Worm (Caenorhabditis elegans) whole organism, dauer: ENCODE results near the gene rpia-1.

ENCODE experiments used
- unc-62 ChIP-seq: sonication (generic microtip); optimal IDR thresholded peaks from 2 replicates; lab custom pipeline; 2017; ENCODE audit warnings: missing biosample characterization, missing genetic modification reagents, missing genetic modification characterization

Gene rpia-1

DNA sequence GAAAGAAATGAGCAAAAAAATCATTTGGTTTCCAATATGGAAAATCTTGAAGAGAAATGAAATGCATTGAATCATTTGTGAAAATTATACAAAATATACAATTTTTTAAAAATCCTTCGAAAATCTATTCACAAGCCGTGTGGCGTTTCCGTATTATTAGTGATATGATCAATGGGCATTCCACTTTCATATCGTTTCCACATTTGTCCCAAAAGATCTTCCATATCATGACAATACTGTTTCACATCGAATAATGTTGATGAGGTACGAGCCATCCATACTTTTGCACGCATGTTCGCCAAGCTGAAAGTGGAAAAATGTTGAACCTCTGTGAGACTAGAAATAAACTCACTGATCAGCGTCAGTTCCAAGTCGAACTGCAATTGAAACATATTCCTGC lies 23.4 kb downstream of the rpia-1 start:
- TF ChIP-seq unc-62 (GFP tag; lab: Kevin White, UChicago) = no peak

- no peak for TF ChIP-seq unc-62 (GFP tag; lab: Kevin White, UChicago)
Measured at ce11 chrIII:7148191-7148590, 25.3 kb downstream of the rpia-1 start.

ce11 chrIII:7150162-7150561 lies 27.2 kb downstream of the rpia-1 start:
- TF ChIP-seq unc-62 (GFP tag; lab: Kevin White, UChicago) = no peak

DNA sequence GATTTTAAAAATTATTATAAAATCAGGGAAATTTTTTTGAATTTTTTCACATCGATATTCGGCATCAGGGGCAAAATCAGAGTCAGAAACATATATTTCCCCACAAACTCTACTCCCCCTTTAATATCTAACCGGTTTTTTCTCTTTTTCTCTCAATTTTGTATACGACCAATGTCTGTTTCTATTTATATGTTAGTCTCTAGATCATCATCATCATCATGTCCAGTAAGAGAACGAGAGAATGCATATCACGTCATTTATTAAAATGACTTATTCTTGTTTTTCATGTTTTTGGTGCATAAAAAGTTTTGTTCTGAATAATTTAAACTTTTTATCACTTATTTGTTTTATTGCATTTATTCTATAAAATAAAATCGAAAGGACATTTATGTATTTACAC lies 29.6 kb downstream of the rpia-1 start:
- no peak for TF ChIP-seq unc-62 (GFP tag; lab: Kevin White, UChicago)

DNA sequence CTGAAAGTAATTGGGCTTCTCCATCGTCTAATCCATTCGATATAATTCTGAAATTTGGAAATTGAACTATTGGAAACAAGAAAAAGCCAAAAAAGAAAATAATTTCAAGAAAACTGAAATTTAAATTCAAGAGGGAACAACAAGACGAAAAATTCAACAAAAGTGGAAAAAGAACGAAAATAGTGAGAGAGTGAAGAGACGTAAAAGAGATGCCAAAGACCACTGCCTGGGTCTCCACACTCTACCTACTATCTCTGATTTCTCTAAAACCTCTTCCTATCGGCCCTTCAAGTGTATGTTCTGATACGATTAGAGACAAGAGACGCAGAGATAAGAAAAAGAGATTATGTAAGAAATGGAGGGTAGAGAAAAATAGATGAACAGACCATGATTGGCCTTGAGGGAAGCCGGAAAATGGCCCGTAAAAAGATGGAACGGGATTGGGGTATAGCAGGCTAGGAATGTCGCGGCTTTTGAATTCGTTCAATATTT lies 30.9 kb downstream of the rpia-1 start, which contains the start of gene ogt-1:
Gene ogt-1 (minus strand): TSS at position 51 of the 492 bp plus-strand sequence.
- TF ChIP-seq unc-62 (GFP tag; lab: Kevin White, UChicago) = no peak

- TF ChIP-seq unc-62 (GFP tag; lab: Kevin White, UChicago) = no peak
Measured at ce11 chrIII:7154526-7154925, 31.6 kb downstream of the rpia-1 start.

ce11 chrIII:7155631-7156030 lies 32.7 kb downstream of the rpia-1 start:
- TF ChIP-seq unc-62 (GFP tag; lab: Kevin White, UChicago) = no peak

- TF ChIP-seq unc-62 (GFP tag; lab: Kevin White, UChicago) = no peak
Measured at ce11 chrIII:7158709-7159108, 35.8 kb downstream of the rpia-1 start, which contains the start of gene nuo-4. Gene nuo-4 (minus strand): TSS chrIII:7158809.

DNA sequence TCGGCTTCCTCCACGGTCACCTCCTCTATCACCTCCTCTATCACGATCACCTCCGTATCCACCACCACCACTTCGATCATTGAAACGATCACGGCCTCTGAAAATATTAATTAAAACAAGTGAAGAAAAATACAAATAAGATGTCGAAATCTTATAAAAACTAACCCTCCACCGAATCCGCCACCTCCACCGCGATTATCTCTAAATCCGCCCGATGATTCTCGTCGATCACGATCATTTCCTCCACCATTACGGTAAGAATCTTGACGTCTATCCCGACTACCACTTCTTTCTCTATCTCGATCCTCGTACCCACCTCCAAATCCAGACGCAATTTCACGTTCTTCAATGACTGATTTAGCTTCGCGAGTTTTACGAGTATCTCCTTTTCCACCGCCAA lies 36.3 kb downstream of the rpia-1 start:
- TF ChIP-seq unc-62 (GFP tag; lab: Kevin White, UChicago) = no peak

DNA sequence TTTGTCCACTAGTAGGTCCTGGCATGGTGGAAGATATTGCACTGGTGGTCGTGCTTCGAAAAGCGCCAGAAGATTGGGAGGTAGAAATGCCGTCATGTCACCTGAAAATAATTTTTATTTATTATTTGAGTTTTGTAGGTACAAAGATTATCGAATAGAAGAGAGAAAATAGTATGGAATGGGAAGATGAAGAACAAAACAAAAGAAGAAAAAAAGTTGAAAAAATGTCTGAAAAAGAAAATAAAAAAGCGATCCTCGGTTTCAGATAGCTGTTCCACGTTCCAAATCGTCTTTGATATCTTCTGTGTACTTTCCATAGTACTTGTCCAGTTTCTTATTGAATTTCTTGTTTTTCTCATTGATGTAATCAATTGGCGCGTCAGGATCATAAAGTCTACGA lies 38.1 kb downstream of the rpia-1 start, which contains the start of gene rnp-7:
Gene rnp-7 (minus strand): TSS at position 101 of the 400 bp plus-strand sequence.
- TF ChIP-seq unc-62 (GFP tag; lab: Kevin White, UChicago) = no peak

- TF ChIP-seq unc-62 (GFP tag; lab: Kevin White, UChicago) = no peak
Measured at ce11 chrIII:7162065-7162762, 39.3 kb downstream of the rpia-1 start, which contains the start of the genes syf-2 and K04G7.1. Gene syf-2 (minus strand): TSS chrIII:7162115. Gene K04G7.1 (plus strand): TSS chrIII:7162712.

DNA sequence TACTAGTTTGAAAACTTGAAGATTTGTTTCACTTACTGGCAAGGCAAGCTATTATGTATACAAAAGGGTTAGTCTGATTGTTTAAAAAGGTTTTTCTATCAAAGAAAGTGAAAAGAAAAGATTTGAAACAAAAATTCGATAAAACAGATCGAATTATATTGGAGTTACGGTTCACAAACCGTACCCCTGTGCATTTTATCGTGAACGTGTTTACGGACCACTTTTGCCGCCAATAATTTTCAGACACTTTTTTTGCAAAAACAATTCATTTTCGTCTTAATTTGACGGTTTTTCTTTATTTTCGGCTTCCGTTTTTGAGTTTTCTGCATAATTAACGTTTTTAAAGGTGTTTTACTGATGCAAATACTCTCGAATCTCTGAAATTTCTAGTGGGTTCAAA lies 42.3 kb downstream of the rpia-1 start:
- TF ChIP-seq unc-62 (GFP tag; lab: Kevin White, UChicago) = no peak

DNA sequence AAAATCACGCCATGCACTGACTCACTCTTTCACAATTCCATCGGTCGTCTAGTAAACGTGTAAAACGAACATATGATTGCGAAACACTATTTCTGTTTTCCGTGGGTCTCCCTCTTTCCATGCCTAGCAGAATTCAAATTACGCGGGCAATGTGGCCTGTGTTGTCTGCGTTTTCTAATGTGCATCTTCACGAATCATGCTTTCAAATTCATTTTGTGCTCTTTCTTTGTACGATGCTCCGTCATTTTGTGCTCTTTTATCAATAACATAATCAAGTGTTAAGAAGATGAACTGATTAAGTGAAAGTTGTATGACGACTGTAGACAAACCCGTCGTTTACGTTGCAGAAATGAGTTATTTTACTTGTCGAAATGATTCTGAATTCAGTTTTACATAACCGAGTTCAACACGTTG lies 42.9 kb downstream of the rpia-1 start:
- no peak for TF ChIP-seq unc-62 (GFP tag; lab: Kevin White, UChicago)

DNA sequence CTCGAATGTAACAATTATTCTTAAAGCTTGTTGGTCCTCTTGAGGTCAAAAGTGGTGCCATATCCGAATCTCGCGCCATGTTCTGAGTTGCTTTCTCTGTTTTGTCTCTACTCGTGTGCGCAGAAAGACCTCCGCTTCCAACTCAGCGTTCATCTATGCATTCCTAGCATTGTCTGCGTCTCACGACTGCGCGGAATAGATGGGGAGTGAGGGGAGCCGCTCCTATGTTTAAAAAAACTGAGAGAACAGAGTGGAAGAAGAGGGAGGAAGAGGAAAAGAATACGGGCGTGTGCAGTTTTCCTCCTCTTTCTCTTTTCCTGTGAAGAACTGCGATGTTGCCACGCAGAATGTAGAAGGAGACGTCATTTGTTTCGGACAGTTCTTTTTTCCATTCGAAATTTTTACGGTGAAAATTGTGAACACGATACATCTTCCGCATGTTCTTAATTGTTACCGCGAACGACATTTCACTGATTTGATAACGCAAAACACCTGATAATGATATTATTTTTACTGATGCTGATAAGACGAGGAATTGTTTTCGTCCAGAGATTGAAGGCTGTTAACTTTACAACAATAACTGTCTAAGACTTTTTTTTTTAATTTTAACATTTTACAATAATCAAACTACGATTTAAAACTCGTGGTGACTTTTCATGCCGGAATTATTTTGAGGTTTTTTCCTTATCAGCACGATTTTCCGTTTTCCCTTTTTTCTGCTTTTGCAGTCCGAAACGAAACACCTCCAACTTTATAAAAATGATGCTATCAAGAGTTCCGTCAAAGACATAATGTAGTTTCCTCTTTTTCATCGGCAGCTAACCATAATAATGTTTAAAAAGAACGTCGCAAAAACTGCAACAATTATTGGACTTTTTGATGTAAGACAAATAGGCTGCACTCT lies 44.0 kb downstream of the rpia-1 start:
- no peak for TF ChIP-seq unc-62 (GFP tag; lab: Kevin White, UChicago)

- TF ChIP-seq unc-62 (GFP tag; lab: Kevin White, UChicago) = no peak
Measured at ce11 chrIII:7167568-7167937, 44.6 kb downstream of the rpia-1 start, which contains the start of gene acs-4. Gene acs-4 (plus strand): TSS chrIII:7167838.

DNA sequence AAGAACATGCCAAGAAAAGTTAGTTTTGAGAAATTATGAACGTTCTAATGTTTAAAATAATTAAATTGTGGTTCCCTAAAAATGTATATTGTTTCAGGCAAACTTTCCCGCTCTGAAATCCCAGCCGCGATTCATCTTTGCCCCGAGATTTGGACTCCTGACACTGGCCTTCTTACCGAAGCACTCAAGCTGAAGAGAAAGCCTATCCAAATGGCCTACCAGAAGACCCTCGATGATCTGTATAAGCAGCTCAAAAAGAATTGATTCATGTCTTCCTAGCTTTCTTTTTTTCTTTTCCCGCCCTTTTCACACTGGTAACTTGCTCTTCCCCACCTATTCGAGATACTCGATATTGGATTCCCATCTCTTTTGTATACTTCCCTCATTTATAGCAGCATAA lies 47.2 kb downstream of the rpia-1 start:
- no peak for TF ChIP-seq unc-62 (GFP tag; lab: Kevin White, UChicago)
